Fruit fly (Drosophila melanogaster) S2 (cell line): ENCODE results near the gene Eig71Eg.

Experiments
- CG8478 ChIP-seq: fragments of >200 bp; optimal IDR thresholded peaks from 2 replicates; lab custom pipeline; 2018
- CTCF ChIP-seq, 2 experiments: fragments of >200 bp; optimal IDR thresholded peaks; 2 replicates each; lab custom pipeline; 2018

DNA sequence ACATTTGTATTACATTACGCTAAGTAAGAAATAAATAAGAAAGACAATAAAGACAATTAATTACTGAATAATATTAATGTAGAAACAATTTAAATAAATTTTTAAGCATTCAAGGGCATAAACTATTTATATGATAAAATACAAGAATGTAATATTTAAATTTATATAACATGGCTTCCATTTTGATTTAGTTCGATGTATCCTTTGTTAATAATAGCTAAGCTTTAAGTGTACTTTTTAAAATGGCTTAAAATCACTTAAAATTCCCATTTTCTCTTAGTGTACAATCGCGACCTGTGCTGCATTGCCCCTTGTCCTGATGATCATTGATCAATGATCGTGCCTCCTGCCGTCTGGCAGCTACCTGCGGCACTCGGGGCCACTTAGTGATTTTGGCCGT, 13.0 kb downstream of the Eig71Eg start:
- TF ChIP-seq CG8478 (lab: Kevin White, UChicago): no peak
- TF ChIP-seq CTCF (optimal IDR thresholded peaks at IDR 0.05; lab: Kevin White, UChicago): no peak
